Fruit fly (Drosophila melanogaster) whole organism, embryonic: ENCODE measurements around the gene Spec2.

ENCODE experiments used
- BEAF-32 ChIP-seq: fragments of 200-800 bp; sonication (Bioruptor generic); optimal IDR thresholded peaks from 3 replicates; lab custom pipeline; 2017; ENCODE audit warnings: missing biosample characterization, missing genetic modification characterization, mild to moderate bottlenecking, moderate library complexity, missing genetic modification reagents
- CG10654 ChIP-seq: fragments of 200-800 bp; sonication (Bioruptor generic); optimal IDR thresholded peaks from 2 replicates; lab custom pipeline; 2016; ENCODE audit warnings: missing biosample characterization, missing genetic modification characterization
- CG11695 ChIP-seq: fragments of 200-800 bp; sonication (Bioruptor generic); IDR thresholded peaks from 3 replicates; pipeline ENCODE4 v1.3.6; 2022; ENCODE audit warnings: missing biosample characterization, missing genetic modification characterization
- CG1233 ChIP-seq: fragments of 200-800 bp; sonication (Bioruptor generic); optimal IDR thresholded peaks from 4 replicates; lab custom pipeline; 2018; ENCODE audit warnings: missing biosample characterization, mild to moderate bottlenecking, missing genetic modification characterization
- CG14965 ChIP-seq: fragments of 200-800 bp; sonication (Bioruptor generic); optimal IDR thresholded peaks from 2 replicates; lab custom pipeline; 2016; ENCODE audit warnings: missing biosample characterization, missing genetic modification characterization, borderline replicate concordance
- CG15479 ChIP-seq: fragments of 200-800 bp; sonication (Bioruptor generic); optimal IDR thresholded peaks from 3 replicates; lab custom pipeline; 2019; ENCODE audit warnings: missing biosample characterization, mild to moderate bottlenecking, missing genetic modification characterization, moderate library complexity
- CG1603 ChIP-seq: fragments of 200-800 bp; sonication (Bioruptor generic); optimal IDR thresholded peaks from 2 replicates; lab custom pipeline; 2019; ENCODE audit warnings: missing biosample characterization, mild to moderate bottlenecking, missing genetic modification characterization, moderate library complexity
- CG17802 ChIP-seq: fragments of 200-800 bp; sonication (Bioruptor generic); optimal IDR thresholded peaks from 2 replicates; lab custom pipeline; 2018; ENCODE audit warnings: missing biosample characterization, mild to moderate bottlenecking, missing genetic modification characterization, moderate library complexity
- CG17829 ChIP-seq: fragments of 200-800 bp; optimal IDR thresholded peaks from 2 replicates; lab custom pipeline; 2019; ENCODE audit warnings: missing biosample characterization, mild to moderate bottlenecking, missing genetic modification characterization, moderate library complexity
- CG1832 ChIP-seq: fragments of 200-800 bp; sonication (Bioruptor generic); optimal IDR thresholded peaks from 2 replicates; lab custom pipeline; 2017; ENCODE audit warnings: missing biosample characterization, mild to moderate bottlenecking, missing genetic modification characterization, inconsistent platforms
- CG18764 ChIP-seq: fragments of 200-800 bp; sonication (Bioruptor generic); optimal IDR thresholded peaks from 3 replicates; lab custom pipeline; 2016; ENCODE audit warnings: missing biosample characterization, missing genetic modification characterization
- CG31441 ChIP-seq: fragments of 200-800 bp; sonication (Bioruptor generic); IDR thresholded peaks from 2 replicates; pipeline ENCODE4 v1.3.6; 2022; ENCODE audit warnings: missing biosample characterization, missing genetic modification characterization
- CG32767 ChIP-seq: fragments of 200-800 bp; sonication (Bioruptor generic); IDR thresholded peaks from 2 replicates; pipeline ENCODE4 v1.3.6; 2022; ENCODE audit warnings: missing biosample characterization, missing genetic modification characterization
- CG4730 ChIP-seq: fragments of 200-800 bp; sonication (Bioruptor generic); IDR thresholded peaks from 2 replicates; pipeline ENCODE4 v1.3.6; 2022; ENCODE audit warnings: missing biosample characterization, missing genetic modification characterization
- CG4854 ChIP-seq: fragments of 200-800 bp; sonication (Bioruptor generic); optimal IDR thresholded peaks from 2 replicates; lab custom pipeline; 2016; ENCODE audit warnings: missing biosample characterization, missing genetic modification characterization, inconsistent platforms
- CG5180 ChIP-seq: fragments of 200-800 bp; sonication (Bioruptor generic); optimal IDR thresholded peaks from 3 replicates; lab custom pipeline; 2017; ENCODE audit warnings: missing biosample characterization, missing genetic modification characterization, mild to moderate bottlenecking, moderate library complexity, missing genetic modification reagents
- CG5953 ChIP-seq: fragments of 200-800 bp; sonication (Bioruptor generic); IDR thresholded peaks from 2 replicates; pipeline ENCODE4 v1.3.6; 2022; ENCODE audit warnings: missing biosample characterization, missing genetic modification characterization
- CG6272 ChIP-seq: fragments of 200-800 bp; sonication (Bioruptor generic); IDR thresholded peaks from 2 replicates; pipeline ENCODE4 v1.3.6; 2022; ENCODE audit warnings: missing biosample characterization, missing genetic modification characterization
- CG6683 ChIP-seq: fragments of 200-800 bp; sonication (Bioruptor generic); optimal IDR thresholded peaks from 2 replicates; lab custom pipeline; 2017; ENCODE audit warnings: missing biosample characterization, mild to moderate bottlenecking, missing genetic modification characterization, missing genetic modification reagents
- CG8089 ChIP-seq: fragments of 200-800 bp; sonication (Bioruptor generic); optimal IDR thresholded peaks from 3 replicates; lab custom pipeline; 2016; ENCODE audit warnings: missing biosample characterization, missing genetic modification characterization
- CkIIα-i1 ChIP-seq: fragments of 200-800 bp; sonication (Bioruptor generic); IDR thresholded peaks from 2 replicates; pipeline ENCODE4 v1.3.6; 2022; ENCODE audit warnings: missing biosample characterization, missing genetic modification characterization
- CoRest ChIP-seq: fragments of 200-800 bp; sonication (Bioruptor generic); optimal IDR thresholded peaks from 3 replicates; lab custom pipeline; 2018; ENCODE audit warnings: missing biosample characterization, mild to moderate bottlenecking, missing genetic modification characterization, moderate library complexity
- Dip2 ChIP-seq: fragments of 200-800 bp; sonication (Bioruptor generic); IDR thresholded peaks from 2 replicates; pipeline ENCODE4 v1.3.6; 2022; ENCODE audit warnings: missing biosample characterization, missing genetic modification characterization
- Eip74EF ChIP-seq, 2 experiments: fragments of 200-800 bp in 1 of 2; fragments of >200 bp in 1 of 2; sonication (Bioruptor generic) in 1 of 2; optimal IDR thresholded peaks; 2 replicates each; lab custom pipeline; 2017 to 2019; ENCODE audit warnings: missing biosample characterization in 2 of 2, missing genetic modification characterization in 2 of 2, mild to moderate bottlenecking in 1 of 2, moderate library complexity in 1 of 2
- GATAe ChIP-seq: fragments of 200-800 bp; sonication (Bioruptor generic); conservative IDR thresholded peaks from 2 replicates; pipeline ENCODE4 v1.3.6; 2022; ENCODE audit warnings: missing biosample characterization, missing genetic modification characterization
- HLH54F ChIP-seq: fragments of 200-800 bp; sonication (Bioruptor generic); optimal IDR thresholded peaks from 3 replicates; lab custom pipeline; 2016; ENCODE audit warnings: missing biosample characterization, missing genetic modification characterization
- NC2α ChIP-seq: fragments of 200-800 bp; sonication (Bioruptor generic); optimal IDR thresholded peaks from 2 replicates; lab custom pipeline; 2016; ENCODE audit warnings: missing biosample characterization, missing genetic modification characterization
- Oaz ChIP-seq: fragments of 200-800 bp; sonication (Bioruptor generic); IDR thresholded peaks from 2 replicates; pipeline ENCODE4 v1.3.6; 2022; ENCODE audit warnings: missing biosample characterization, missing genetic modification characterization
- Sox100B ChIP-seq: fragments of 200-800 bp; sonication (Bioruptor generic); optimal IDR thresholded peaks from 3 replicates; lab custom pipeline; 2018; ENCODE audit warnings: missing biosample characterization, mild to moderate bottlenecking, missing genetic modification characterization
- TFAM ChIP-seq: fragments of 200-800 bp; sonication (Bioruptor generic); optimal IDR thresholded peaks from 2 replicates; lab custom pipeline; 2017; ENCODE audit warnings: missing biosample characterization, missing genetic modification characterization, inconsistent platforms
- az2 ChIP-seq: fragments of 200-800 bp; sonication (Bioruptor generic); optimal IDR thresholded peaks from 3 replicates; lab custom pipeline; 2016; ENCODE audit warnings: missing biosample characterization, missing genetic modification characterization
- chinmo ChIP-seq: fragments of 200-800 bp; sonication (Bioruptor generic); IDR thresholded peaks from 4 replicates; pipeline ENCODE4 v1.3.6; 2022; ENCODE audit warnings: missing biosample characterization, missing genetic modification characterization; ENCODE audit not compliant: partially characterized antibody
- chn ChIP-seq: fragments of 200-800 bp; sonication (Bioruptor generic); optimal IDR thresholded peaks from 2 replicates; lab custom pipeline; 2016; ENCODE audit warnings: missing biosample characterization, missing genetic modification characterization
- dati ChIP-seq: fragments of 200-800 bp; sonication (Bioruptor generic); IDR thresholded peaks from 2 replicates; pipeline ENCODE4 v1.3.6; 2022; ENCODE audit warnings: missing biosample characterization, missing genetic modification characterization
- gfzf ChIP-seq: fragments of 200-800 bp; sonication (Bioruptor generic); optimal IDR thresholded peaks from 2 replicates; lab custom pipeline; 2016; ENCODE audit warnings: missing biosample characterization, mild to moderate bottlenecking, missing genetic modification characterization, moderate library complexity
- her ChIP-seq: fragments of 200-800 bp; sonication (Bioruptor generic); optimal IDR thresholded peaks from 2 replicates; lab custom pipeline; 2016; ENCODE audit warnings: missing biosample characterization, missing genetic modification characterization
- ken ChIP-seq: fragments of 200-800 bp; sonication (Bioruptor generic); IDR thresholded peaks from 3 replicates; pipeline ENCODE4 v1.3.6; 2022; ENCODE audit warnings: missing biosample characterization, missing genetic modification characterization
- lbe ChIP-seq: fragments of 200-800 bp; sonication (Bioruptor generic); optimal IDR thresholded peaks from 2 replicates; lab custom pipeline; 2016; ENCODE audit warnings: missing biosample characterization, mild to moderate bottlenecking, missing genetic modification characterization
- lola ChIP-seq, 3 experiments: fragments of >200 bp in 2 of 3; fragments of 200-800 bp in 1 of 3; sonication (Bioruptor generic) in 1 of 3; optimal IDR thresholded peaks; 2 replicates each; lab custom pipeline; 2017 to 2019; ENCODE audit warnings: missing biosample characterization in 3 of 3, missing genetic modification characterization in 3 of 3, mild to moderate bottlenecking in 1 of 3, moderate library complexity in 1 of 3
- mam ChIP-seq: fragments of 200-800 bp; sonication (Bioruptor generic); optimal IDR thresholded peaks from 3 replicates; lab custom pipeline; 2016; ENCODE audit warnings: missing biosample characterization, missing genetic modification characterization
- onecut ChIP-seq: fragments of 200-800 bp; sonication (Bioruptor generic); IDR thresholded peaks from 2 replicates; pipeline ENCODE4 v1.3.6; 2022; ENCODE audit warnings: missing biosample characterization, missing genetic modification characterization
- pb ChIP-seq: fragments of 200-800 bp; sonication (Bioruptor generic); optimal IDR thresholded peaks from 3 replicates; lab custom pipeline; 2016; ENCODE audit warnings: missing biosample characterization, missing genetic modification characterization
- peb ChIP-seq: fragments of 200-800 bp; sonication (Bioruptor generic); IDR thresholded peaks from 2 replicates; pipeline ENCODE4 v1.3.6; 2022; ENCODE audit warnings: missing biosample characterization, missing genetic modification characterization
- pita ChIP-seq: fragments of 200-800 bp; sonication (Bioruptor generic); optimal IDR thresholded peaks from 2 replicates; lab custom pipeline; 2017; ENCODE audit warnings: missing biosample characterization, mild to moderate bottlenecking, missing genetic modification characterization
- seq ChIP-seq: fragments of 200-800 bp; sonication (Bioruptor generic); IDR thresholded peaks from 2 replicates; pipeline ENCODE4 v1.3.6; 2022; ENCODE audit warnings: missing biosample characterization, missing genetic modification characterization
- tna ChIP-seq: fragments of 200-800 bp; sonication (Bioruptor generic); IDR thresholded peaks from 2 replicates; pipeline ENCODE4 v1.3.6; 2022; ENCODE audit warnings: missing biosample characterization, missing genetic modification characterization; ENCODE audit not compliant: partially characterized antibody
- vfl ChIP-seq: fragments of 200-800 bp; sonication (Bioruptor generic); optimal IDR thresholded peaks from 2 replicates; lab custom pipeline; 2016; ENCODE audit warnings: missing biosample characterization, missing genetic modification characterization
- wor ChIP-seq: fragments of 200-800 bp; sonication (Bioruptor generic); IDR thresholded peaks from 2 replicates; pipeline ENCODE4 v1.3.6; 2022; ENCODE audit warnings: missing biosample characterization, missing genetic modification characterization
- zfh1 ChIP-seq: fragments of 200-800 bp; sonication (Bioruptor generic); IDR thresholded peaks from 3 replicates; pipeline ENCODE4 v1.3.6; 2022; ENCODE audit warnings: missing biosample characterization, missing genetic modification characterization

Gene Spec2

dm6 chr3R:5624115-5624878 is at the start of gene Spec2, which contains the start of the genes Dph4 and RpL13A (continued):
- TF ChIP-seq chn (GFP tag; lab: Kevin White, UChicago): peak; percentile 86
- peak; percentile 89 for TF ChIP-seq CG4854 (GFP tag; lab: Kevin White, UChicago)
- no peak for TF ChIP-seq CG5953
- no peak for TF ChIP-seq tna
- peak; percentile 96 for TF ChIP-seq CG1603 (tag; lab: Kevin White, UChicago)
- no peak for TF ChIP-seq ken (GFP tag; lab: Robert Waterston, UW)
- TF ChIP-seq HLH54F: peak; percentile 84
- peak; percentile 89 for TF ChIP-seq CG6683 (GFP tag; lab: Kevin White, UChicago)
- TF ChIP-seq GATAe: no peak
- peak; percentile 84 for TF ChIP-seq mam (GFP tag; lab: Kevin White, UChicago)
- TF ChIP-seq her (GFP tag; lab: Kevin White, UChicago): peak; percentile 93
- TF ChIP-seq pita: peak; percentile 87
- peak in 1 of 2 experiments; percentile 79 for TF ChIP-seq Eip74EF (GFP tag; optimal IDR thresholded peaks at IDR 0.05; lab: Kevin White, UChicago)
- TF ChIP-seq CG8089: peak; percentile 93
- peak; percentile 90 for TF ChIP-seq Sox100B
- TF ChIP-seq seq: no peak
- peak; percentile 82 for TF ChIP-seq CoRest (tag; lab: Kevin White, UChicago)
- no peak for TF ChIP-seq Oaz (GFP tag; lab: Robert Waterston, UW)
- TF ChIP-seq CG14965 (GFP tag; lab: Kevin White, UChicago): peak; percentile 83
- no peak for TF ChIP-seq chinmo (GFP tag; lab: Robert Waterston, UW)
- peak; percentile 85 for TF ChIP-seq lbe
- no peak for TF ChIP-seq CG1832 (GFP tag; lab: Kevin White, UChicago)
- peak in 1 of 3 experiments; percentile 70 for TF ChIP-seq lola (GFP tag; optimal IDR thresholded peaks at IDR 0.05; lab: Kevin White, UChicago)
- TF ChIP-seq CkIIα-i1 (GFP tag; lab: Robert Waterston, UW): no peak
- TF ChIP-seq CG11695 (GFP tag; lab: Robert Waterston, UW): no peak
- TF ChIP-seq Dip2 (GFP tag; lab: Robert Waterston, UW): no peak
- peak; percentile 95 for TF ChIP-seq pb
- peak; percentile 82 for TF ChIP-seq CG15479 (GFP tag; lab: Kevin White, UChicago)
- TF ChIP-seq zfh1 (GFP tag; lab: Robert Waterston, UW): no peak
- TF ChIP-seq CG31441 (GFP tag; lab: Robert Waterston, UW): no peak
- peak; percentile 89 for TF ChIP-seq vfl (GFP tag; lab: Kevin White, UChicago)
- TF ChIP-seq NC2α (GFP tag; lab: Kevin White, UChicago): peak; percentile 78
- TF ChIP-seq TFAM: peak; percentile 83
- TF ChIP-seq CG17802 (tag; lab: Kevin White, UChicago): peak; percentile 85
- no peak for TF ChIP-seq CG32767 (GFP tag; lab: Robert Waterston, UW)
- peak; percentile 93 for TF ChIP-seq onecut (GFP tag; lab: Robert Waterston, UW)
- peak; percentile 74 for TF ChIP-seq az2 (GFP tag; lab: Kevin White, UChicago)
- no peak for TF ChIP-seq peb (GFP tag; lab: Robert Waterston, UW)
- no peak for TF ChIP-seq dati (GFP tag; lab: Robert Waterston, UW)
- peak; percentile 86 for TF ChIP-seq CG10654 (GFP tag; lab: Kevin White, UChicago)
- peak; percentile 99 for TF ChIP-seq BEAF-32 (GFP tag; lab: Kevin White, UChicago)
- peak; percentile 72 for TF ChIP-seq gfzf (GFP tag; lab: Kevin White, UChicago)
- no peak for TF ChIP-seq wor (GFP tag; lab: Robert Waterston, UW)
- peak; percentile 91 for TF ChIP-seq CG17829 (tag; lab: Kevin White, UChicago)
- peak; percentile 49; the same call in 1 of the 2 replicates for TF ChIP-seq CG6272 (GFP tag; lab: Robert Waterston, UW)
- TF ChIP-seq CG5180 (GFP tag; lab: Kevin White, UChicago): peak; percentile 82
- no peak for TF ChIP-seq CG4730
- peak; percentile 91 for TF ChIP-seq CG18764 (GFP tag; lab: Kevin White, UChicago)
- peak; percentile 96 for TF ChIP-seq CG1233 (GFP tag; lab: Kevin White, UChicago)
